Fruit fly (Drosophila melanogaster) S2 (cell line): ENCODE data around the gene CG11529.

ENCODE experiments used
- CG8478 ChIP-seq: fragments of >200 bp; optimal IDR thresholded peaks from 2 replicates; lab custom pipeline; 2018
- CTCF ChIP-seq, 2 experiments: fragments of >200 bp; optimal IDR thresholded peaks; 2 replicates each; lab custom pipeline; 2018

dm6 chr3L:12197491-12197890, at the start of gene CG11529:
- TF ChIP-seq CG8478 (lab: Kevin White, UChicago), result no peak
- TF ChIP-seq CTCF (optimal IDR thresholded peaks at IDR 0.05; lab: Kevin White, UChicago), result no peak
